Fruit fly (Drosophila melanogaster): ENCODE measurements around the gene CG3437.

dm6 chr3L:9422636-9423419, 34.6 kb downstream of the CG3437 start, which contains the start of gene aay:
- TF ChIP-seq NC2β (GFP tag; optimal IDR thresholded peaks at IDR 0.05): peak; percentile 96
- peak; percentile 94 for TF ChIP-seq CG31224 (GFP tag; IDR thresholded peaks at IDR 0.05)
- TF ChIP-seq CG10366 (GFP tag; IDR thresholded peaks at IDR 0.05): peak; percentile 98
- peak; percentile 99 for TF ChIP-seq phol (tag; optimal IDR thresholded peaks at IDR 0.05)
- TF ChIP-seq mirr (GFP tag; optimal IDR thresholded peaks at IDR 0.05): peak; percentile 90
- peak; percentile 83 for TF ChIP-seq ftz-f1 (GFP tag; optimal IDR thresholded peaks at IDR 0.05)
